Worm (Caenorhabditis elegans): Measurements from ENCODE around the gene vps-33.1.

vps-33.1 gene

ce11 chrIII:8739126-8739525 lies 38.4 kb downstream of the vps-33.1 start (continued):
- no peak for TF ChIP-seq nhr-41 (GFP tag; IDR thresholded peaks at IDR 0.05)
- no peak for TF ChIP-seq ZK337.2 (GFP tag; IDR thresholded peaks at IDR 0.05)
- TF ChIP-seq ces-1 (GFP tag; optimal IDR thresholded peaks at IDR 0.05), result no peak
- no peak for TF ChIP-seq sdz-12 (GFP tag; optimal IDR thresholded peaks at IDR 0.05)
- TF ChIP-seq lin-15B (tag; optimal IDR thresholded peaks at IDR 0.05), result no peak
- TF ChIP-seq mxl-2 (GFP tag; conservative IDR thresholded peaks at IDR 0.05), result no peak
- TF ChIP-seq attf-4 (tag; optimal IDR thresholded peaks at IDR 0.05), result no peak
- no peak for TF ChIP-seq lin-29 (GFP tag; IDR thresholded peaks at IDR 0.05)
- no peak for TF ChIP-seq egl-43 (GFP tag; IDR thresholded peaks at IDR 0.05)
- TF ChIP-seq T20F7.1 (GFP tag; optimal IDR thresholded peaks at IDR 0.05), result peak; percentile 62
- peak; percentile 94 for TF ChIP-seq nhr-48 (tag; optimal IDR thresholded peaks at IDR 0.05)
- TF ChIP-seq F37D6.2 (tag; optimal IDR thresholded peaks at IDR 0.05), result no peak
- TF ChIP-seq zip-2 (tag; optimal IDR thresholded peaks at IDR 0.05), result no peak
- TF ChIP-seq pqm-1 (tag; optimal IDR thresholded peaks at IDR 0.05), result peak; percentile 93
- TF ChIP-seq aha-1 (tag), result peak; percentile 84
- peak; percentile 90 for TF ChIP-seq cey-2 (tag; optimal IDR thresholded peaks at IDR 0.05; ENCODE audit: borderline replicate concordance, insufficient read depth)
- no peak for TF ChIP-seq fos-1 (tag; optimal IDR thresholded peaks at IDR 0.05)
- peak; percentile 32 for TF ChIP-seq ama-1 (optimal IDR thresholded peaks at IDR 0.05)
- TF ChIP-seq mxl-3 (GFP tag; optimal IDR thresholded peaks at IDR 0.05), result peak; percentile 97
- peak; percentile 93 for TF ChIP-seq nhr-77 (tag; optimal IDR thresholded peaks at IDR 0.05)
- TF ChIP-seq daf-8 (GFP tag; IDR thresholded peaks at IDR 0.05), result no peak
- TF ChIP-seq madf-9 (GFP tag; conservative IDR thresholded peaks at IDR 0.05), result no peak
- TF ChIP-seq set-16 (GFP tag; IDR thresholded peaks at IDR 0.05), result no peak
- TF ChIP-seq R02D3.7 (tag; optimal IDR thresholded peaks at IDR 0.05), result no peak
- no peak for TF ChIP-seq saeg-2 (GFP tag; IDR thresholded peaks at IDR 0.05)
- no peak for TF ChIP-seq skn-1 (tag; optimal IDR thresholded peaks at IDR 0.05)
- no peak for TF ChIP-seq dmd-9 (GFP tag; IDR thresholded peaks at IDR 0.05)
- TF ChIP-seq mep-1 (tag; optimal IDR thresholded peaks at IDR 0.05), result peak; percentile 72
- peak; percentile 90 for TF ChIP-seq hlh-30 (tag; optimal IDR thresholded peaks at IDR 0.05; ENCODE audit: insufficient read depth)
- TF ChIP-seq tag-97 (GFP tag; IDR thresholded peaks at IDR 0.05), result no peak
- no peak for TF ChIP-seq zip-11 (GFP tag; IDR thresholded peaks at IDR 0.05)
- TF ChIP-seq ceh-28 (tag; optimal IDR thresholded peaks at IDR 0.05), result no peak
- TF ChIP-seq dve-1 (tag; optimal IDR thresholded peaks at IDR 0.05; ENCODE audit: insufficient read depth), result peak; percentile 95
- TF ChIP-seq ceh-32 (tag; optimal IDR thresholded peaks at IDR 0.05; ENCODE audit: poor library complexity), result no peak
- no peak for TF ChIP-seq Y48G9A.11 (GFP tag; IDR thresholded peaks at IDR 0.05)
- no peak for TF ChIP-seq spr-1 (tag; optimal IDR thresholded peaks at IDR 0.05)
- no peak for TF ChIP-seq unc-130 (GFP tag; optimal IDR thresholded peaks at IDR 0.05)
- no peak for TF ChIP-seq dmd-8 (GFP tag; IDR thresholded peaks at IDR 0.05)
- no peak for TF ChIP-seq lin-39 (tag; optimal IDR thresholded peaks at IDR 0.05)
- no peak for TF ChIP-seq arid-1 (GFP tag; conservative IDR thresholded peaks at IDR 0.05)
- no peak for TF ChIP-seq mdt-29 (GFP tag; IDR thresholded peaks at IDR 0.05)
- TF ChIP-seq Y105C5A.15 (GFP tag; IDR thresholded peaks at IDR 0.05), result no peak
- no peak for TF ChIP-seq F44E2.7 (GFP tag; IDR thresholded peaks at IDR 0.05)
- no peak for TF ChIP-seq D1046.2 (GFP tag; IDR thresholded peaks at IDR 0.05)
- no peak for TF ChIP-seq F49E8.2 (tag; optimal IDR thresholded peaks at IDR 0.05; ENCODE audit: borderline replicate concordance)
- no peak for TF ChIP-seq Y75B8A.6 (GFP tag; IDR thresholded peaks at IDR 0.05)
- no peak for TF ChIP-seq fkh-10 (GFP tag; optimal IDR thresholded peaks at IDR 0.05)
- no peak for TF ChIP-seq nhr-237 (tag; optimal IDR thresholded peaks at IDR 0.05)
- no peak for TF ChIP-seq nhr-76 (tag; optimal IDR thresholded peaks at IDR 0.05)
- no peak for TF ChIP-seq nhr-11 (tag; optimal IDR thresholded peaks at IDR 0.05)
- peak; percentile 75 for TF ChIP-seq gei-8 (GFP tag; optimal IDR thresholded peaks at IDR 0.05)
- TF ChIP-seq nhr-25 (tag; optimal IDR thresholded peaks at IDR 0.05; ENCODE audit: borderline replicate concordance, insufficient read depth), result no peak
- TF ChIP-seq rbr-2 (tag; optimal IDR thresholded peaks at IDR 0.05), result no peak
